Worm (Caenorhabditis elegans) whole organism, early embryonic: Measurements from ENCODE around the gene W01C8.5.

Experiments
- ama-1 ChIP-seq: fragments of 150-350 bp; optimal IDR thresholded peaks from 2 replicates; lab custom pipeline; 2014
- ceh-36 ChIP-seq: sonication (generic microtip); optimal IDR thresholded peaks from 2 replicates; lab custom pipeline; 2016; ENCODE audit warnings: missing genetic modification characterization, inconsistent platforms, missing compliant biosample characterization
- flt-1 ChIP-seq: fragments of 200-800 bp; sonication (Bioruptor generic); IDR thresholded peaks from 2 replicates; pipeline ENCODE4 v1.3.6; 2022; ENCODE audit warnings: missing genetic modification characterization, missing compliant biosample characterization
- hmbx-1 ChIP-seq: sonication (generic microtip); optimal IDR thresholded peaks from 2 replicates; lab custom pipeline; 2016; ENCODE audit warnings: mild to moderate bottlenecking, missing genetic modification characterization, missing compliant biosample characterization
- hmg-4 ChIP-seq: fragments of 200-800 bp; sonication (Bioruptor generic); optimal IDR thresholded peaks from 2 replicates; lab custom pipeline; 2018; ENCODE audit warnings: mild to moderate bottlenecking, missing genetic modification characterization, missing compliant biosample characterization
- pes-1 ChIP-seq: fragments of 200-800 bp; sonication (Bioruptor generic); IDR thresholded peaks from 2 replicates; pipeline ENCODE4 v1.3.6; 2022; ENCODE audit warnings: missing genetic modification reagents, missing genetic modification characterization, missing compliant biosample characterization
- tbx-11 ChIP-seq: fragments of 200-800 bp; sonication (Bioruptor generic); IDR thresholded peaks from 2 replicates; pipeline ENCODE4 v1.3.6; 2022; ENCODE audit warnings: missing genetic modification characterization, missing compliant biosample characterization

DNA sequence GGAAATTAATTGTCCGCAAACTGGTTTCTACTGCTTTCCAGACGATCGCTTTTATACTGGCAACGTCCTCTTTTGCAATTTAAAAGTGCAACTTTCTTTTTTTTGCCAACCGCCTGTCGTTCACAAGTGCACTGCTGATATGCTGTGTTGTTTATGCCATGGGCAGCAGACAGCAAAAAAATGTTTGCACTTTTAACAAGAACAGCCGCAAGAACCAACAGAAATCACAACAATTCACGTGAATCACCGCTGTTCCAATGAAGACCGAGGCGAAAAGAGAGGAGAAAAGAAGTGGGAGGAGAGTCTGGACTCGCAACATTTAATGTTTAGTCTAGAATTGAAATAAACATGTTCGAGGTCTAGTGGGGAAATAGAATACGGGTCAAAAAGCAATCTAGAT, 43.3 kb downstream of the W01C8.5 start, which contains the start of gene T22B7.7:
- TF ChIP-seq tbx-11 (GFP tag; lab: Robert Waterston, UW) (no peak), ama-1 (lab: Kevin White, UChicago) (no peak), hmbx-1 (tag; lab: Kevin White, UChicago) (no peak), hmg-4 (GFP tag; lab: Kevin White, UChicago) (no peak), ceh-36 (no peak), flt-1 (no peak), pes-1 (GFP tag; lab: Robert Waterston, UW) (no peak)
